Worm (Caenorhabditis elegans): ENCODE measurements around the gene R11H6.5.

Gene R11H6.5

ce11 chrV:14594103-14594502, 17.9 kb downstream of the R11H6.5 start:
- TF ChIP-seq mxl-3 (GFP tag; optimal IDR thresholded peaks at IDR 0.05): no peak
- no peak for TF ChIP-seq mep-1 (tag; optimal IDR thresholded peaks at IDR 0.05)
- TF ChIP-seq duxl-1 (tag; optimal IDR thresholded peaks at IDR 0.05; ENCODE audit: poor library complexity): no peak
- no peak for TF ChIP-seq unc-130 (GFP tag; optimal IDR thresholded peaks at IDR 0.05)
- TF ChIP-seq ctbp-1 (GFP tag; IDR thresholded peaks at IDR 0.05): no peak
- no peak for TF ChIP-seq hmg-1.1 (GFP tag; IDR thresholded peaks at IDR 0.05)
- TF ChIP-seq lin-13 (GFP tag; optimal IDR thresholded peaks at IDR 0.05): no peak
- no peak for TF ChIP-seq nhr-48 (tag; optimal IDR thresholded peaks at IDR 0.05)
- TF ChIP-seq pha-4 (GFP tag; IDR thresholded peaks at IDR 0.05): no peak
- TF ChIP-seq pha-4 (tag; optimal IDR thresholded peaks at IDR 0.05): no peak
- TF ChIP-seq R02D3.7 (tag; optimal IDR thresholded peaks at IDR 0.05): no peak
- no peak for TF ChIP-seq unc-62 (GFP tag; optimal IDR thresholded peaks at IDR 0.05 in 1 of 2)
- no peak for TF ChIP-seq unc-62 (tag; optimal IDR thresholded peaks at IDR 0.05)
- TF ChIP-seq ceh-28 (tag; optimal IDR thresholded peaks at IDR 0.05): no peak
- no peak for TF ChIP-seq dpl-1 (GFP tag; optimal IDR thresholded peaks at IDR 0.05)
- no peak for TF ChIP-seq mes-2 (tag; optimal IDR thresholded peaks at IDR 0.05; ENCODE audit: poor library complexity, severe bottlenecking)
- no peak for TF ChIP-seq gei-8 (GFP tag; optimal IDR thresholded peaks at IDR 0.05)
- TF ChIP-seq fos-1 (tag; optimal IDR thresholded peaks at IDR 0.05): no peak
- no peak for TF ChIP-seq nhr-111 (GFP tag; optimal IDR thresholded peaks at IDR 0.05)
- TF ChIP-seq zfp-3 (GFP tag; conservative IDR thresholded peaks at IDR 0.05): no peak
- no peak for TF ChIP-seq ztf-7 (tag; optimal IDR thresholded peaks at IDR 0.05)
- no peak for TF ChIP-seq F26F4.8 (GFP tag; conservative IDR thresholded peaks at IDR 0.05)

ce11 chrV:14585351-14585750, 26.7 kb downstream of the R11H6.5 start, which contains the start of gene Y40H4A.2:
TSS of gene Y40H4A.2 (minus strand) at chrV:14585451.
- TF ChIP-seq set-16 (GFP tag; IDR thresholded peaks at IDR 0.05): no peak
- TF ChIP-seq nhr-111 (GFP tag; optimal IDR thresholded peaks at IDR 0.05): no peak
- TF ChIP-seq arid-1 (GFP tag; conservative IDR thresholded peaks at IDR 0.05): no peak
- peak in 1 of 2 experiments; percentile 80 for TF ChIP-seq unc-62 (GFP tag; optimal IDR thresholded peaks at IDR 0.05 in 1 of 2)
- no peak for TF ChIP-seq unc-62 (tag; optimal IDR thresholded peaks at IDR 0.05)
- no peak for TF ChIP-seq hif-1 (tag; optimal IDR thresholded peaks at IDR 0.05)

ce11 chrV:14579619-14580018, 32.4 kb downstream of the R11H6.5 start, which contains the start of gene gar-3:
TSS of gene gar-3 (minus strand) at chrV:14579719.
- TF ChIP-seq rbr-2 (tag; optimal IDR thresholded peaks at IDR 0.05) (no peak), F44E2.7 (GFP tag; IDR thresholded peaks at IDR 0.05) (no peak), zip-11 (GFP tag; IDR thresholded peaks at IDR 0.05) (no peak), pqm-1 (tag; optimal IDR thresholded peaks at IDR 0.05) (no peak), ceh-20 (GFP tag; IDR thresholded peaks at IDR 0.05) (no peak), egl-43 (GFP tag; IDR thresholded peaks at IDR 0.05) (no peak), spr-3 (GFP tag; optimal IDR thresholded peaks at IDR 0.05) (no peak), php-3 (GFP tag; IDR thresholded peaks at IDR 0.05) (no peak), sdz-12 (GFP tag; optimal IDR thresholded peaks at IDR 0.05) (no peak), daf-12 (tag; optimal IDR thresholded peaks at IDR 0.05) (no peak), spr-1 (tag; optimal IDR thresholded peaks at IDR 0.05) (no peak), madf-9 (GFP tag; conservative IDR thresholded peaks at IDR 0.05) (no peak), zfp-3 (GFP tag; conservative IDR thresholded peaks at IDR 0.05) (no peak), tra-1 (GFP tag; IDR thresholded peaks at IDR 0.05) (no peak), ama-1 (optimal IDR thresholded peaks at IDR 0.05) (no peak), hif-1 (tag; optimal IDR thresholded peaks at IDR 0.05) (no peak), mes-2 (tag; optimal IDR thresholded peaks at IDR 0.05; ENCODE audit: poor library complexity, severe bottlenecking) (no peak)

Data from whole organism, L4 larva.